Fruit fly (Drosophila melanogaster): ENCODE data around the gene CG6418.

Gene CG6418

DNA sequence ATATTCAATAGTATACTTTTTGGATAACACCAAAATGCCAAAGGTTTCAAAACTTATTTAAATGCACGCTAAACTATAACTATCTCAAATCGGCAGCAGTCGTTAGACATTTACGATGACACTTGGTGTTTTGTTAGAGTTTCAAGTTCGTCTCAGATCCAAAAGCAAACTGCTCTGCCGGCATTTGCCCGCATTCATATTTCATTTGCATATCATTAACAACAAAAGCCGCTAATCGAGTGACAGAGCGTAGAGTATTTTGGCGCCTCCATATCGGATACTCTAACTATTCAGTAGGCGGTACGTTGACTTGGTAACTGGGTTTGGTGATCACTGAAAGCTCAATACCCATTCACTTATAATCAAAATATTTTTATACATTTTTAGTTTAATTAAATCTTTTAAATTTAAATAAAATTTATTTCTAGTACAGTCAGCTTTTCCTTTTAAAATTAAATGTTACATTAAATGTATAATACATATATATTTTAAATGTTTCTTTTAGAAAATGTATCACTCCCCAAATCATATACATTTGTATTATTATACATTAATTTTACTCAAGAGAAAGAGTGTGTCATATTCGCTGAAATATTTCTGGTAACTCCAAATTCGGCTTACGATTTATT, 14.4 kb upstream of the CG6418 start (continued):
- TF ChIP-seq CG17359 (tag; optimal IDR thresholded peaks at IDR 0.05) = peak; percentile 25
- no peak for TF ChIP-seq bab2 (GFP tag; optimal IDR thresholded peaks at IDR 0.05)
- peak; percentile 53 for TF ChIP-seq CG12659 (GFP tag; optimal IDR thresholded peaks at IDR 0.05)
- no peak for TF ChIP-seq pan (optimal IDR thresholded peaks at IDR 0.05)
- peak in 1 of 2 experiments; percentile 6 for TF ChIP-seq pan (GFP tag; optimal IDR thresholded peaks at IDR 0.05 in 1 of 2, IDR thresholded peaks at IDR 0.05 in 1 of 2)
- no peak for TF ChIP-seq CG14441 (GFP tag; IDR thresholded peaks at IDR 0.05)
- peak; percentile 72 for TF ChIP-seq dmrt99B (tag; optimal IDR thresholded peaks at IDR 0.05)
- no peak for TF ChIP-seq CG7786 (GFP tag; optimal IDR thresholded peaks at IDR 0.05)
- no peak for TF ChIP-seq CG1602 (GFP tag; optimal IDR thresholded peaks at IDR 0.05)
- TF ChIP-seq NK7.1 (GFP tag; optimal IDR thresholded peaks at IDR 0.05) = no peak
- TF ChIP-seq zfh1 (GFP tag; IDR thresholded peaks at IDR 0.05) = no peak
- peak; percentile 44; the same call in 1 of the 2 replicates for TF ChIP-seq Xrp1 (GFP tag; IDR thresholded peaks at IDR 0.05)
- TF ChIP-seq sim (GFP tag; IDR thresholded peaks at IDR 0.05) = no peak
- TF ChIP-seq CG7987 (GFP tag; optimal IDR thresholded peaks at IDR 0.05) = no peak
- peak; percentile 15 for TF ChIP-seq Fer1 (GFP tag; optimal IDR thresholded peaks at IDR 0.05)
- peak; percentile 45 for TF ChIP-seq CG17385 (GFP tag; optimal IDR thresholded peaks at IDR 0.05)
- TF ChIP-seq dpn (GFP tag; optimal IDR thresholded peaks at IDR 0.05) = peak in 1 of 2 experiments; percentile 40
- peak; percentile 40 for TF ChIP-seq unpg (GFP tag; optimal IDR thresholded peaks at IDR 0.05)
- TF ChIP-seq H2.0 (GFP tag; IDR thresholded peaks at IDR 0.05) = no peak
- peak; percentile 76 for TF ChIP-seq CG7839 (tag; optimal IDR thresholded peaks at IDR 0.05)
- no peak for TF ChIP-seq ken (GFP tag; IDR thresholded peaks at IDR 0.05)
- peak; percentile 34 for TF ChIP-seq CG14710 (tag; optimal IDR thresholded peaks at IDR 0.05)
- TF ChIP-seq CG6765 (GFP tag; optimal IDR thresholded peaks at IDR 0.05) = no peak
- no peak for TF ChIP-seq CG33213 (GFP tag; optimal IDR thresholded peaks at IDR 0.05)
- no peak for TF ChIP-seq CG15073 (GFP tag; optimal IDR thresholded peaks at IDR 0.05)
- no peak for TF ChIP-seq CG6175 (GFP tag; IDR thresholded peaks at IDR 0.05)
- TF ChIP-seq sd (tag; optimal IDR thresholded peaks at IDR 0.05) = peak; percentile 79
- no peak for TF ChIP-seq CG14667 (GFP tag; IDR thresholded peaks at IDR 0.05)
- 0 out of 2 replicates have a peak, but pooled peaks have one; percentile 18 for TF ChIP-seq CG3847 (GFP tag; IDR thresholded peaks at IDR 0.05)
- no peak for TF ChIP-seq CG6854 (GFP tag; optimal IDR thresholded peaks at IDR 0.05)
- TF ChIP-seq vnd (GFP tag; IDR thresholded peaks at IDR 0.05; ENCODE audit: partially characterized antibody) = no peak
- no peak for TF ChIP-seq CG17912 (GFP tag; optimal IDR thresholded peaks at IDR 0.05)
- TF ChIP-seq Mrtf (GFP tag; IDR thresholded peaks at IDR 0.05) = no peak
- TF ChIP-seq CG5180 (GFP tag; optimal IDR thresholded peaks at IDR 0.05) = no peak
- TF ChIP-seq CG7963 (GFP tag; IDR thresholded peaks at IDR 0.05; ENCODE audit: partially characterized antibody) = no peak
- TF ChIP-seq CG9727 (GFP tag; optimal IDR thresholded peaks at IDR 0.05) = peak; percentile 44
- no peak for TF ChIP-seq CG11247 (GFP tag; IDR thresholded peaks at IDR 0.05)
- no peak for TF ChIP-seq psq (GFP tag; optimal IDR thresholded peaks at IDR 0.05)
- TF ChIP-seq CrebB (tag; optimal IDR thresholded peaks at IDR 0.05) = no peak
- peak; percentile 5 for TF ChIP-seq CG11723 (GFP tag; optimal IDR thresholded peaks at IDR 0.05)
- TF ChIP-seq hkb (optimal IDR thresholded peaks at IDR 0.05) = no peak
- 0 out of 2 replicates have a peak, but pooled peaks have one; percentile 21 for TF ChIP-seq hkb (GFP tag; IDR thresholded peaks at IDR 0.05)
- TF ChIP-seq exex (tag; optimal IDR thresholded peaks at IDR 0.05) = no peak
- no peak for TF ChIP-seq bigmax (GFP tag; optimal IDR thresholded peaks at IDR 0.05)
- no peak for TF ChIP-seq gfzf (GFP tag; optimal IDR thresholded peaks at IDR 0.05)
- TF ChIP-seq en (GFP tag; optimal IDR thresholded peaks at IDR 0.05) = no peak
- TF ChIP-seq Rfx (GFP tag; IDR thresholded peaks at IDR 0.05) = peak; percentile 31; the same call in 1 of the 2 replicates
- no peak for TF ChIP-seq CG13123 (GFP tag; optimal IDR thresholded peaks at IDR 0.05)
- no peak for TF ChIP-seq Ets97D (GFP tag; optimal IDR thresholded peaks at IDR 0.05)
- no peak for TF ChIP-seq CG10274 (GFP tag; optimal IDR thresholded peaks at IDR 0.05)
- peak; percentile 69 for TF ChIP-seq CG12391 (tag; optimal IDR thresholded peaks at IDR 0.05)
